Fruit fly (Drosophila melanogaster) whole organism, embryonic: Measurements from ENCODE around the gene barr.
A peak's percentile ranks its signal among the peaks of the same experiment; 100 is the strongest.

Experiments used
- Atf-2 ChIP-seq: fragments of 200-800 bp; sonication (Bioruptor generic); optimal IDR thresholded peaks from 2 replicates; lab custom pipeline; 2016; ENCODE audit warnings: missing biosample characterization, missing genetic modification characterization
- Atf6 ChIP-seq: fragments of 200-800 bp; sonication (Bioruptor generic); IDR thresholded peaks from 2 replicates; pipeline ENCODE4 v1.3.6; 2022; ENCODE audit warnings: missing biosample characterization, missing genetic modification characterization
- CG11696 ChIP-seq: fragments of 200-800 bp; sonication (Bioruptor generic); IDR thresholded peaks from 2 replicates; pipeline ENCODE4 v1.3.6; 2022; ENCODE audit warnings: missing biosample characterization, missing genetic modification characterization
- CG12744 ChIP-seq: fragments of 200-800 bp; sonication (Bioruptor generic); optimal IDR thresholded peaks from 2 replicates; lab custom pipeline; 2016; ENCODE audit warnings: missing biosample characterization, missing genetic modification characterization
- CG14050 ChIP-seq: fragments of 200-800 bp; sonication (Bioruptor generic); IDR thresholded peaks from 3 replicates; pipeline ENCODE4 v1.3.6; 2022; ENCODE audit warnings: missing biosample characterization, missing genetic modification characterization
- CG14965 ChIP-seq: fragments of 200-800 bp; sonication (Bioruptor generic); optimal IDR thresholded peaks from 2 replicates; lab custom pipeline; 2016; ENCODE audit warnings: missing biosample characterization, missing genetic modification characterization, borderline replicate concordance
- CG1647 ChIP-seq: fragments of 200-800 bp; sonication (Bioruptor generic); optimal IDR thresholded peaks from 3 replicates; lab custom pipeline; 2016; ENCODE audit warnings: missing biosample characterization, missing genetic modification characterization
- CG4404 ChIP-seq: fragments of 200-800 bp; sonication (Bioruptor generic); IDR thresholded peaks from 2 replicates; pipeline ENCODE4 v1.3.6; 2022; ENCODE audit warnings: missing biosample characterization, missing genetic modification characterization
- CG4854 ChIP-seq: fragments of 200-800 bp; sonication (Bioruptor generic); optimal IDR thresholded peaks from 2 replicates; lab custom pipeline; 2016; ENCODE audit warnings: missing biosample characterization, missing genetic modification characterization, inconsistent platforms
- CG6175 ChIP-seq: fragments of 200-800 bp; sonication (Bioruptor generic); IDR thresholded peaks from 3 replicates; pipeline ENCODE4 v1.3.6; 2022; ENCODE audit warnings: missing biosample characterization, missing genetic modification characterization
- CG6254 ChIP-seq: fragments of 200-800 bp; sonication (Bioruptor generic); optimal IDR thresholded peaks from 3 replicates; lab custom pipeline; 2017; ENCODE audit warnings: mild to moderate bottlenecking, missing biosample characterization, missing genetic modification reagents, missing genetic modification characterization
- CG6765 ChIP-seq: fragments of 200-800 bp; sonication (Bioruptor generic); optimal IDR thresholded peaks from 3 replicates; lab custom pipeline; 2017; ENCODE audit warnings: missing biosample characterization, mild to moderate bottlenecking, missing genetic modification characterization
- CG7556 ChIP-seq: fragments of 200-800 bp; sonication (Bioruptor generic); optimal IDR thresholded peaks from 2 replicates; lab custom pipeline; 2017; ENCODE audit warnings: missing biosample characterization, mild to moderate bottlenecking, missing genetic modification characterization
- CG7745 ChIP-seq: fragments of 200-800 bp; sonication (Bioruptor generic); optimal IDR thresholded peaks from 2 replicates; lab custom pipeline; 2018; ENCODE audit warnings: missing biosample characterization, mild to moderate bottlenecking, missing genetic modification characterization, moderate library complexity
- CG7839 ChIP-seq: fragments of 200-800 bp; sonication (Bioruptor generic); optimal IDR thresholded peaks from 3 replicates; lab custom pipeline; 2018; ENCODE audit warnings: missing biosample characterization, mild to moderate bottlenecking, missing genetic modification characterization, moderate library complexity
- CG8765 ChIP-seq: fragments of 200-800 bp; sonication (Bioruptor generic); IDR thresholded peaks from 2 replicates; pipeline ENCODE4 v1.3.6; 2022; ENCODE audit warnings: missing biosample characterization, missing genetic modification characterization
- CG8944 ChIP-seq: fragments of 200-800 bp; sonication (Bioruptor generic); optimal IDR thresholded peaks from 3 replicates; lab custom pipeline; 2016; ENCODE audit warnings: missing biosample characterization, missing genetic modification characterization
- CG9876 ChIP-seq: fragments of 200-800 bp; sonication (Bioruptor generic); optimal IDR thresholded peaks from 2 replicates; lab custom pipeline; 2016; ENCODE audit warnings: missing biosample characterization, missing genetic modification characterization
- Dll ChIP-seq: fragments of 200-800 bp; sonication (Bioruptor generic); IDR thresholded peaks from 4 replicates; pipeline ENCODE4 v1.3.6; 2022; ENCODE audit warnings: missing biosample characterization, missing genetic modification characterization; ENCODE audit not compliant: partially characterized antibody
- Doc2 ChIP-seq: fragments of 200-800 bp; sonication (Bioruptor generic); IDR thresholded peaks from 2 replicates; pipeline ENCODE4 v1.3.6; 2022; ENCODE audit warnings: missing biosample characterization, missing genetic modification characterization
- E2f1 ChIP-seq: fragments of 200-800 bp; sonication (Bioruptor generic); IDR thresholded peaks from 2 replicates; pipeline ENCODE4 v1.3.6; 2022; ENCODE audit warnings: missing biosample characterization, missing genetic modification characterization
- Fer1 ChIP-seq: fragments of 200-800 bp; sonication (Bioruptor generic); optimal IDR thresholded peaks from 2 replicates; lab custom pipeline; 2017; ENCODE audit warnings: missing biosample characterization, mild to moderate bottlenecking, missing genetic modification characterization
- HHEX ChIP-seq: fragments of 200-800 bp; sonication (Bioruptor generic); optimal IDR thresholded peaks from 3 replicates; lab custom pipeline; 2017; ENCODE audit warnings: missing biosample characterization, mild to moderate bottlenecking, missing genetic modification characterization, missing genetic modification reagents
- Mes4 ChIP-seq: fragments of 200-800 bp; sonication (Bioruptor generic); optimal IDR thresholded peaks from 2 replicates; lab custom pipeline; 2016; ENCODE audit warnings: missing biosample characterization, missing genetic modification characterization
- NC2β ChIP-seq: fragments of 200-800 bp; sonication (Bioruptor generic); optimal IDR thresholded peaks from 2 replicates; lab custom pipeline; 2016; ENCODE audit warnings: missing biosample characterization, missing genetic modification characterization
- NFAT ChIP-seq: fragments of 200-800 bp; sonication (Bioruptor generic); IDR thresholded peaks from 2 replicates; pipeline ENCODE4 v1.3.6; 2022; ENCODE audit warnings: missing biosample characterization, missing genetic modification characterization
- Opbp ChIP-seq: fragments of 200-800 bp; sonication (Bioruptor generic); IDR thresholded peaks from 3 replicates; pipeline ENCODE4 v1.3.6; 2022; ENCODE audit warnings: missing biosample characterization, missing genetic modification characterization; ENCODE audit not compliant: partially characterized antibody
- Sry-β ChIP-seq: fragments of 200-800 bp; sonication (Bioruptor generic); optimal IDR thresholded peaks from 2 replicates; lab custom pipeline; 2018; ENCODE audit warnings: missing biosample characterization, mild to moderate bottlenecking, missing genetic modification characterization, moderate library complexity
- bigmax ChIP-seq: fragments of 200-800 bp; sonication (Bioruptor generic); optimal IDR thresholded peaks from 2 replicates; lab custom pipeline; 2018; ENCODE audit warnings: missing biosample characterization, mild to moderate bottlenecking, missing genetic modification characterization
- cas ChIP-seq: fragments of 200-800 bp; sonication (Bioruptor generic); IDR thresholded peaks from 2 replicates; pipeline ENCODE4 v1.3.6; 2022; ENCODE audit warnings: missing biosample characterization, missing genetic modification characterization
- cwo ChIP-seq: fragments of 200-800 bp; sonication (Bioruptor generic); optimal IDR thresholded peaks from 3 replicates; lab custom pipeline; 2017; ENCODE audit warnings: missing biosample characterization, missing genetic modification characterization, mild to moderate bottlenecking, moderate library complexity, missing genetic modification reagents
- dati ChIP-seq: fragments of 200-800 bp; sonication (Bioruptor generic); IDR thresholded peaks from 2 replicates; pipeline ENCODE4 v1.3.6; 2022; ENCODE audit warnings: missing biosample characterization, missing genetic modification characterization
- fd102C ChIP-seq: fragments of 200-800 bp; sonication (Bioruptor generic); optimal IDR thresholded peaks from 2 replicates; lab custom pipeline; 2018; ENCODE audit warnings: missing biosample characterization, mild to moderate bottlenecking, missing genetic modification characterization, moderate library complexity
- fd3F ChIP-seq: fragments of 200-800 bp; sonication (Bioruptor generic); optimal IDR thresholded peaks from 2 replicates; lab custom pipeline; 2018; ENCODE audit warnings: missing biosample characterization, mild to moderate bottlenecking, missing genetic modification characterization, moderate library complexity
- fd96Cb ChIP-seq: fragments of 200-800 bp; sonication (Bioruptor generic); optimal IDR thresholded peaks from 2 replicates; lab custom pipeline; 2018; ENCODE audit warnings: missing biosample characterization, mild to moderate bottlenecking, missing genetic modification characterization, moderate library complexity
- ham ChIP-seq: fragments of 200-800 bp; sonication (Bioruptor generic); IDR thresholded peaks from 2 replicates; pipeline ENCODE4 v1.3.6; 2022; ENCODE audit warnings: missing biosample characterization, missing genetic modification characterization
- insv ChIP-seq, 2 experiments: fragments of 200-800 bp; sonication (Bioruptor generic); optimal IDR thresholded peaks; 3 replicates each; lab custom pipeline; 2016 to 2018; ENCODE audit warnings: missing biosample characterization in 2 of 2, missing genetic modification characterization in 2 of 2
- jigr1 ChIP-seq: fragments of 200-800 bp; sonication (Bioruptor generic); IDR thresholded peaks from 3 replicates; pipeline ENCODE4 v1.3.6; 2022; ENCODE audit warnings: missing biosample characterization, missing genetic modification characterization
- knrl ChIP-seq: fragments of 200-800 bp; sonication (Bioruptor generic); IDR thresholded peaks from 3 replicates; pipeline ENCODE4 v1.3.6; 2022; ENCODE audit warnings: missing biosample characterization, missing genetic modification characterization; ENCODE audit not compliant: partially characterized antibody
- lilli ChIP-seq: fragments of 200-800 bp; sonication (Bioruptor generic); optimal IDR thresholded peaks from 3 replicates; lab custom pipeline; 2016; ENCODE audit warnings: missing biosample characterization, missing genetic modification characterization
- lola ChIP-seq, 3 experiments: fragments of >200 bp in 2 of 3; fragments of 200-800 bp in 1 of 3; sonication (Bioruptor generic) in 1 of 3; optimal IDR thresholded peaks; 2 replicates each; lab custom pipeline; 2017 to 2019; ENCODE audit warnings: missing biosample characterization in 3 of 3, missing genetic modification characterization in 3 of 3, mild to moderate bottlenecking in 1 of 3, moderate library complexity in 1 of 3
- nerfin-2 ChIP-seq: fragments of 200-800 bp; sonication (Bioruptor generic); IDR thresholded peaks from 2 replicates; pipeline ENCODE4 v1.3.6; 2022; ENCODE audit warnings: missing biosample characterization, missing genetic modification characterization; ENCODE audit not compliant: partially characterized antibody
- nom ChIP-seq: fragments of 200-800 bp; sonication (Bioruptor generic); optimal IDR thresholded peaks from 2 replicates; lab custom pipeline; 2017; ENCODE audit warnings: missing biosample characterization, missing genetic modification characterization, mild to moderate bottlenecking, moderate library complexity, missing genetic modification reagents
- run ChIP-seq: fragments of 200-800 bp; sonication (Bioruptor generic); optimal IDR thresholded peaks from 3 replicates; lab custom pipeline; 2018; ENCODE audit warnings: missing biosample characterization, mild to moderate bottlenecking, missing genetic modification characterization
- shn ChIP-seq: fragments of 200-800 bp; sonication (Bioruptor generic); optimal IDR thresholded peaks from 3 replicates; lab custom pipeline; 2016; ENCODE audit warnings: missing biosample characterization, missing genetic modification characterization
- sqz ChIP-seq: fragments of 200-800 bp; sonication (Bioruptor generic); optimal IDR thresholded peaks from 3 replicates; lab custom pipeline; 2018; ENCODE audit warnings: missing biosample characterization, mild to moderate bottlenecking, missing genetic modification characterization
- stc ChIP-seq: fragments of 200-800 bp; sonication (Bioruptor generic); IDR thresholded peaks from 2 replicates; pipeline ENCODE4 v1.3.6; 2022; ENCODE audit warnings: missing biosample characterization, missing genetic modification characterization
- toy ChIP-seq: fragments of 200-800 bp; sonication (Bioruptor generic); IDR thresholded peaks from 2 replicates; pipeline ENCODE4 v1.3.6; 2022; ENCODE audit warnings: missing biosample characterization, missing genetic modification characterization
- z ChIP-seq: fragments of 200-800 bp; sonication (Bioruptor generic); IDR thresholded peaks from 3 replicates; pipeline ENCODE4 v1.3.6; 2022; ENCODE audit warnings: missing biosample characterization, missing genetic modification characterization
- zfh1 ChIP-seq: fragments of 200-800 bp; sonication (Bioruptor generic); IDR thresholded peaks from 3 replicates; pipeline ENCODE4 v1.3.6; 2022; ENCODE audit warnings: missing biosample characterization, missing genetic modification characterization

The barr gene

DNA sequence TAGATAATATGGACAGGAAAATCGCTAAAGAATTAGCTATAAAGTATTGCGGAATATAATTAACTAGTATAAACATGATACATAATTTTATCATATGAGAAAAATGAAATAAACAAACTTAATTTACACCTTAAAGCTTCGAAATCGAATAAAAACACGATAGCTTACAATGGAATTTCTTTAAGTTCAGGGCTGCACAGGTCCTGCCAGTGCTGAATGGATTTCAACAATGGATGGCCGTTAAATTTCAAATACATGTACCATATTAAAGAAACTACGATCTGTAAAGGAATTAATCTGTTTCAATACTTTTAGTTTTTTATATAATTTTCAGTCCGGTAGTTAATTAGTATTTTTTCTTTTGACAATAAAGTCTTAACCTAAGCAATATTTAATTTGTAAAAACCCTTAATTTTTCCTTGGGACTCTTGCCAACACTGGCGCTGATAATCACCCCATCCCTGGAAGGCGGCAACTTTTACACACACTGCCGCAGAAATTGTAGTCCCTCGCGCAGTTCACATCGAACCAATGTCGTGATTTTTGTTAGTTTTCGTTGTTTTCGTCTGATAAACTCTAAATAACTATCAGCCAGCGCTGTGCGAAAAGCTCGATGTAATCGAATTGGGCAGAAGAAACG is at the start of gene barr, which contains the start of gene lok (continued):
- no peak for TF ChIP-seq stc
- TF ChIP-seq CG8944: peak; percentile 39
- TF ChIP-seq Opbp (GFP tag; lab: Robert Waterston, UW): no peak
- no peak for TF ChIP-seq Doc2 (GFP tag; lab: Robert Waterston, UW)
- no peak for TF ChIP-seq CG11696 (GFP tag; lab: Robert Waterston, UW)
- no peak for TF ChIP-seq NC2β (GFP tag; lab: Kevin White, UChicago)
- TF ChIP-seq fd96Cb (tag; lab: Kevin White, UChicago): peak; percentile 19
- no peak for TF ChIP-seq nom (GFP tag; lab: Kevin White, UChicago)
- TF ChIP-seq cwo (GFP tag; lab: Kevin White, UChicago): no peak
- peak; percentile 5 for TF ChIP-seq CG9876 (GFP tag; lab: Kevin White, UChicago)
- TF ChIP-seq z (GFP tag; lab: Robert Waterston, UW): no peak
- TF ChIP-seq CG7839 (tag; lab: Kevin White, UChicago): peak; percentile 63
- no peak for TF ChIP-seq dati (GFP tag; lab: Robert Waterston, UW)
- no peak for TF ChIP-seq toy (GFP tag; lab: Robert Waterston, UW)
- TF ChIP-seq knrl: no peak
- no peak for TF ChIP-seq CG8765 (GFP tag; lab: Robert Waterston, UW)
- TF ChIP-seq Fer1: no peak
- TF ChIP-seq CG6765: no peak
- peak; percentile 47 for TF ChIP-seq CG1647
- no peak for TF ChIP-seq jigr1 (GFP tag; lab: Robert Waterston, UW)
- TF ChIP-seq CG14050 (GFP tag; lab: Robert Waterston, UW): no peak
- peak in 1 of 3 experiments; percentile 59 for TF ChIP-seq lola (GFP tag; optimal IDR thresholded peaks at IDR 0.05; lab: Kevin White, UChicago)
- no peak for TF ChIP-seq sqz (GFP tag; lab: Kevin White, UChicago)
- TF ChIP-seq Atf-2 (GFP tag; lab: Kevin White, UChicago): peak; percentile 62
- TF ChIP-seq CG6254 (GFP tag; lab: Kevin White, UChicago): no peak
- peak; percentile 45 for TF ChIP-seq E2f1 (GFP tag; lab: Robert Waterston, UW)
- no peak for TF ChIP-seq CG7745 (tag; lab: Kevin White, UChicago)
- TF ChIP-seq Dll (GFP tag; lab: Robert Waterston, UW): no peak
- peak; percentile 1 for TF ChIP-seq CG12744 (GFP tag; lab: Kevin White, UChicago)
- TF ChIP-seq CG7556: peak; percentile 57
- TF ChIP-seq run (tag; lab: Kevin White, UChicago): no peak
- TF ChIP-seq zfh1 (GFP tag; lab: Robert Waterston, UW): peak; percentile 28; the same call in 1 of the 3 replicates
- no peak for TF ChIP-seq bigmax (GFP tag; lab: Kevin White, UChicago)
- peak; percentile 59 for TF ChIP-seq shn
- TF ChIP-seq CG4404: peak; percentile 60; the same call in 1 of the 2 replicates
- TF ChIP-seq CG4854 (GFP tag; lab: Kevin White, UChicago): peak; percentile 9
- no peak for TF ChIP-seq nerfin-2 (GFP tag; lab: Robert Waterston, UW)
- no peak for TF ChIP-seq Mes4 (GFP tag; lab: Kevin White, UChicago)
- TF ChIP-seq HHEX (GFP tag; lab: Kevin White, UChicago): no peak
- TF ChIP-seq NFAT (GFP tag; lab: Robert Waterston, UW): peak; percentile 33; the same call in 1 of the 2 replicates
- peak; percentile 60 for TF ChIP-seq lilli
- TF ChIP-seq CG14965 (GFP tag; lab: Kevin White, UChicago): no peak
- TF ChIP-seq Sry-β: peak; percentile 95
- TF ChIP-seq cas (GFP tag; lab: Robert Waterston, UW): no peak
- TF ChIP-seq insv (GFP tag; optimal IDR thresholded peaks at IDR 0.05; lab: Kevin White, UChicago): no peak
- TF ChIP-seq Atf6: no peak
- TF ChIP-seq fd102C (GFP tag; lab: Kevin White, UChicago): no peak
- no peak for TF ChIP-seq ham
- TF ChIP-seq CG6175 (GFP tag; lab: Robert Waterston, UW): no peak
- TF ChIP-seq fd3F (GFP tag; lab: Kevin White, UChicago): no peak
